Worm (Caenorhabditis elegans): ENCODE results near the gene C06A12.8.

DNA sequence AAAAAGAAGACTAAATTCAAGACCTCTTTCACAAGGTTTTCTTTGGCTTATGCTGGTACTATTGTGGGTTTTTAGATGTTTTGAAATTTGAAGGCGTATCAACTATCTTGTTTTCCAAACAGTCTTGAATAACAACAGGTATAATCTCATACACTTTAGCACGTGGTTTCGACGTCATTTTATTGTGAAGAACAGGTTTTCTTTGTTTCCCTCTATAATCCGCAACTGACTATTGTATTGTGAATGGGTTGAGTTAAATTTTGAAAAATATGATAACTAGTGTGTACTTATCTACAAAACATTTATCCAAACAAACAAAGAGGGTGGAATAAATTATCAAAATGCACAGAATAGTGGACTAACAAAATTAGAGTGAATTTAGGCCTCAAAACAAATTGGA, 4.1 kb downstream of the C06A12.8 start:
- TF ChIP-seq him-1 (tag; optimal IDR thresholded peaks at IDR 0.05) (no peak), dao-5 (tag; optimal IDR thresholded peaks at IDR 0.05) (no peak)
